Fruit fly (Drosophila melanogaster) whole organism, wandering third instar larva: ENCODE data around the gene CG44385.

ENCODE experiments used
- Abd-B ChIP-seq: fragments of >200 bp; optimal IDR thresholded peaks from 2 replicates; lab custom pipeline; 2017; ENCODE audit warnings: missing biosample characterization, missing genetic modification characterization
- CG9705 ChIP-seq: fragments of 200-800 bp; sonication (Bioruptor generic); optimal IDR thresholded peaks from 2 replicates; lab custom pipeline; 2018; ENCODE audit warnings: missing biosample characterization, mild to moderate bottlenecking, missing genetic modification characterization
- CrebA ChIP-seq: fragments of 200-800 bp; sonication (Bioruptor generic); optimal IDR thresholded peaks from 2 replicates; lab custom pipeline; 2016; ENCODE audit warnings: missing biosample characterization, mild to moderate bottlenecking, missing genetic modification characterization, borderline replicate concordance
- GATAd ChIP-seq: sonication (Bioruptor generic); optimal IDR thresholded peaks from 2 replicates; lab custom pipeline; 2016; ENCODE audit warnings: missing biosample characterization, missing genetic modification characterization
- Hnf4 ChIP-seq: fragments of 200-800 bp; sonication (Bioruptor generic); optimal IDR thresholded peaks from 2 replicates; lab custom pipeline; 2016; ENCODE audit warnings: missing biosample characterization, mild to moderate bottlenecking, missing genetic modification characterization
- Hr78 ChIP-seq: fragments of >200 bp; optimal IDR thresholded peaks from 2 replicates; lab custom pipeline; 2017; ENCODE audit warnings: missing biosample characterization, missing genetic modification characterization
- Jra ChIP-seq: sonication (Bioruptor generic); optimal IDR thresholded peaks from 2 replicates; lab custom pipeline; 2016; ENCODE audit warnings: missing biosample characterization, missing genetic modification characterization
- br ChIP-seq: fragments of 200-800 bp; sonication (Bioruptor generic); optimal IDR thresholded peaks from 2 replicates; lab custom pipeline; 2016; ENCODE audit warnings: missing biosample characterization, missing genetic modification characterization
- dmrt93B ChIP-seq: fragments of 200-800 bp; sonication (Bioruptor generic); optimal IDR thresholded peaks from 2 replicates; lab custom pipeline; 2018; ENCODE audit warnings: missing biosample characterization, mild to moderate bottlenecking, missing genetic modification characterization
- fru ChIP-seq: fragments of 200-800 bp; sonication (Bioruptor generic); optimal IDR thresholded peaks from 3 replicates; lab custom pipeline; 2016; ENCODE audit warnings: missing biosample characterization, mild to moderate bottlenecking, missing genetic modification characterization
- h ChIP-seq: fragments of 200-800 bp; sonication (Bioruptor generic); optimal IDR thresholded peaks from 3 replicates; lab custom pipeline; 2016; ENCODE audit warnings: missing biosample characterization, mild to moderate bottlenecking, missing genetic modification characterization
- psq ChIP-seq: fragments of 200-800 bp; sonication (Bioruptor generic); optimal IDR thresholded peaks from 3 replicates; lab custom pipeline; 2017; ENCODE audit warnings: missing biosample characterization, mild to moderate bottlenecking, missing genetic modification characterization, moderate library complexity
- rgr ChIP-seq: fragments of 200-800 bp; sonication (Bioruptor generic); optimal IDR thresholded peaks from 3 replicates; lab custom pipeline; 2016; ENCODE audit warnings: missing biosample characterization, mild to moderate bottlenecking, missing genetic modification characterization
- usp ChIP-seq: fragments of >200 bp; optimal IDR thresholded peaks from 2 replicates; lab custom pipeline; 2017; ENCODE audit warnings: missing biosample characterization, missing genetic modification characterization

- TF ChIP-seq usp (GFP tag; lab: Kevin White, UChicago) (no peak), rgr (no peak), Hr78 (GFP tag; lab: Kevin White, UChicago) (no peak), psq (no peak), Abd-B (GFP tag; lab: Kevin White, UChicago) (no peak), GATAd (no peak), Jra (no peak), CrebA (GFP tag; lab: Kevin White, UChicago) (no peak), CG9705 (GFP tag; lab: Kevin White, UChicago) (no peak), br (GFP tag; lab: Kevin White, UChicago) (no peak), h (no peak), fru (no peak), Hnf4 (no peak), dmrt93B (GFP tag; lab: Kevin White, UChicago) (no peak)
Measured at dm6 chrX:11109670-11110069, 22.5 kb downstream of the CG44385 start.
